Worm (Caenorhabditis elegans): Measurements from ENCODE around the gene C09E7.7.

- TF ChIP-seq cog-1 (tag; optimal IDR thresholded peaks at IDR 0.05) = no peak
- no peak for TF ChIP-seq T22C8.4 (GFP tag; IDR thresholded peaks at IDR 0.05)
Measured at ce11 chrIII:6589499-6589898, 38.5 kb upstream of the C09E7.7 start.

Data from whole organism, midembryonic.